Worm (Caenorhabditis elegans) whole organism, L1 larva: ENCODE data around the gene Y75B8A.10.
A peak's percentile ranks its signal among the peaks of the same experiment; 100 is the strongest.

Source experiments
- C04F5.9 ChIP-seq: sonication (generic microtip); optimal IDR thresholded peaks from 2 replicates; lab custom pipeline; 2016; ENCODE audit warnings: missing genetic modification characterization, missing compliant biosample characterization
- C16A3.4 ChIP-seq: fragments of 150-350 bp; optimal IDR thresholded peaks from 2 replicates; lab custom pipeline; 2014; ENCODE audit warnings: missing biosample characterization, missing genetic modification characterization
- C34B4.2 ChIP-seq: sonication (generic microtip); optimal IDR thresholded peaks from 2 replicates; lab custom pipeline; 2017; ENCODE audit warnings: mild to moderate bottlenecking, missing genetic modification characterization, missing compliant biosample characterization
- alr-1 ChIP-seq: fragments of 200-800 bp; sonication (Bioruptor generic); optimal IDR thresholded peaks from 2 replicates; lab custom pipeline; 2018; ENCODE audit warnings: borderline replicate concordance, mild to moderate bottlenecking, missing genetic modification characterization, missing compliant biosample characterization
- aly-2 ChIP-seq: fragments of 150-350 bp; optimal IDR thresholded peaks from 2 replicates; lab custom pipeline; 2014; ENCODE audit warnings: missing biosample characterization, missing genetic modification characterization
- ama-1 ChIP-seq: fragments of 150-350 bp; optimal IDR thresholded peaks from 2 replicates; lab custom pipeline; 2014
- blmp-1 ChIP-seq: fragments of 150-350 bp; optimal IDR thresholded peaks from 2 replicates; lab custom pipeline; 2014; ENCODE audit warnings: missing biosample characterization, missing genetic modification characterization
- ces-1 ChIP-seq: fragments of 150-350 bp; optimal IDR thresholded peaks from 2 replicates; lab custom pipeline; 2014; ENCODE audit warnings: missing biosample characterization, missing genetic modification reagents, missing genetic modification characterization
- dpl-1 ChIP-seq, 3 experiments: fragments of 150-350 bp in 2 of 3; sonication (generic microtip) in 1 of 3; optimal IDR thresholded peaks; 2 replicates each; lab custom pipeline; 2014 to 2017; ENCODE audit warnings: missing biosample characterization in 3 of 3, missing genetic modification characterization in 3 of 3, missing genetic modification reagents in 3 of 3
- dsc-1 ChIP-seq: sonication (generic microtip); optimal IDR thresholded peaks from 2 replicates; lab custom pipeline; 2016; ENCODE audit warnings: mild to moderate bottlenecking, missing genetic modification characterization, missing compliant biosample characterization
- efl-1 ChIP-seq, 4 experiments: fragments of 150-350 bp; optimal IDR thresholded peaks in 3 of 4; peaks in 1 of 4; 1 replicate in 1 of 4; 2 replicates in 3 of 4; lab custom pipeline; 2014; ENCODE audit warnings: missing biosample characterization in 2 of 4, missing genetic modification characterization in 2 of 4, missing genetic modification reagents in 2 of 4
- efl-3 ChIP-seq: fragments of 200-800 bp; sonication (Bioruptor generic); optimal IDR thresholded peaks from 2 replicates; lab custom pipeline; 2018; ENCODE audit warnings: mild to moderate bottlenecking, missing genetic modification characterization, missing compliant biosample characterization
- egl-13 ChIP-seq: sonication (generic microtip); optimal IDR thresholded peaks from 2 replicates; lab custom pipeline; 2016; ENCODE audit warnings: missing genotype, missing genetic modification reagents, missing genetic modification characterization, missing compliant biosample characterization
- egl-27 ChIP-seq, 2 experiments: fragments of 150-350 bp in 1 of 2; sonication (generic microtip); optimal IDR thresholded peaks; 3 replicates each; lab custom pipeline; 2017 to 2018; ENCODE audit warnings: missing biosample characterization in 2 of 2, missing genetic modification characterization in 2 of 2, missing genetic modification reagents in 2 of 2
- elt-3 ChIP-seq, 6 experiments: fragments of 150-350 bp in 1 of 6; sonication (generic microtip); optimal IDR thresholded peaks; 2 replicates each; lab custom pipeline; 2017 to 2018; ENCODE audit warnings: missing biosample characterization in 6 of 6, missing genetic modification characterization in 6 of 6, inconsistent platforms in 1 of 6
- fkh-10 ChIP-seq: sonication (generic microtip); optimal IDR thresholded peaks from 2 replicates; lab custom pipeline; 2017; ENCODE audit warnings: missing biosample characterization, missing genetic modification reagents, missing genetic modification characterization
- fkh-4 ChIP-seq: sonication (generic microtip); optimal IDR thresholded peaks from 2 replicates; lab custom pipeline; 2016; ENCODE audit warnings: missing compliant biosample characterization, missing genetic modification characterization, borderline replicate concordance
- fkh-8 ChIP-seq: sonication (generic microtip); optimal IDR thresholded peaks from 2 replicates; lab custom pipeline; 2016; ENCODE audit warnings: mild to moderate bottlenecking, missing genetic modification characterization, missing compliant biosample characterization
- grh-1 ChIP-seq: fragments of 200-800 bp; sonication (Bioruptor generic); IDR thresholded peaks from 2 replicates; pipeline ENCODE4 v1.3.6; 2022; ENCODE audit warnings: missing genetic modification reagents, missing genetic modification characterization, missing compliant biosample characterization
- hlh-17 ChIP-seq: fragments of 200-800 bp; sonication (Bioruptor generic); optimal IDR thresholded peaks from 2 replicates; lab custom pipeline; 2018; ENCODE audit warnings: missing genetic modification characterization, mild to moderate bottlenecking, missing compliant biosample characterization, moderate library complexity, borderline replicate concordance
- hlh-4 ChIP-seq: sonication (generic microtip); optimal IDR thresholded peaks from 2 replicates; lab custom pipeline; 2016; ENCODE audit warnings: mild to moderate bottlenecking, missing genetic modification characterization, missing compliant biosample characterization
- hpl-2 ChIP-seq: fragments of 150-350 bp; optimal IDR thresholded peaks from 2 replicates; lab custom pipeline; 2014; ENCODE audit warnings: missing biosample characterization, missing genetic modification reagents, missing genetic modification characterization
- isw-1 ChIP-seq: fragments of 200-800 bp; sonication (Bioruptor generic); IDR thresholded peaks from 2 replicates; pipeline ENCODE4 v1.3.6; 2022; ENCODE audit warnings: missing genetic modification characterization, missing compliant biosample characterization
- lin-13 ChIP-seq: fragments of 150-350 bp; optimal IDR thresholded peaks from 2 replicates; lab custom pipeline; 2014; ENCODE audit warnings: missing biosample characterization, missing genetic modification reagents, missing genetic modification characterization
- lin-35 ChIP-seq, 2 experiments: fragments of 150-350 bp; optimal IDR thresholded peaks; 2 replicates each; lab custom pipeline; 2014; ENCODE audit warnings: missing biosample characterization in 2 of 2, missing genetic modification characterization in 2 of 2, missing genetic modification reagents in 2 of 2
- mab-9 ChIP-seq: fragments of 200-800 bp; sonication (Bioruptor generic); IDR thresholded peaks from 2 replicates; pipeline ENCODE4 v1.3.6; 2022; ENCODE audit warnings: missing genetic modification reagents, missing genetic modification characterization, missing compliant biosample characterization
- mef-2 ChIP-seq: fragments of 150-350 bp; optimal IDR thresholded peaks from 2 replicates; lab custom pipeline; 2014; ENCODE audit warnings: missing biosample characterization, missing genetic modification characterization
- mep-1 ChIP-seq: fragments of 150-350 bp; optimal IDR thresholded peaks from 2 replicates; lab custom pipeline; 2014; ENCODE audit warnings: missing biosample characterization, missing genetic modification characterization
- nhr-11 ChIP-seq: fragments of 150-350 bp; optimal IDR thresholded peaks from 2 replicates; lab custom pipeline; 2014; ENCODE audit warnings: missing biosample characterization, missing genetic modification characterization
- nhr-12 ChIP-seq: sonication (generic microtip); optimal IDR thresholded peaks from 2 replicates; lab custom pipeline; 2017; ENCODE audit warnings: missing biosample characterization, missing genetic modification characterization
- nhr-237 ChIP-seq: fragments of 150-350 bp; optimal IDR thresholded peaks from 2 replicates; lab custom pipeline; 2014; ENCODE audit warnings: missing biosample characterization, missing genetic modification characterization
- nhr-28 ChIP-seq: fragments of 150-350 bp; optimal IDR thresholded peaks from 2 replicates; lab custom pipeline; 2014; ENCODE audit warnings: missing biosample characterization, missing genetic modification characterization
- nhr-47 ChIP-seq: sonication (generic microtip); optimal IDR thresholded peaks from 2 replicates; lab custom pipeline; 2016; ENCODE audit warnings: mild to moderate bottlenecking, missing genetic modification characterization, moderate library complexity, missing compliant biosample characterization
- nhr-71 ChIP-seq: sonication (generic microtip); optimal IDR thresholded peaks from 2 replicates; lab custom pipeline; 2016; ENCODE audit warnings: mild to moderate bottlenecking, missing genetic modification characterization, moderate library complexity, missing compliant biosample characterization
- nhr-77 ChIP-seq: fragments of 150-350 bp; optimal IDR thresholded peaks from 2 replicates; lab custom pipeline; 2014; ENCODE audit warnings: missing biosample characterization, missing genetic modification characterization
- nhr-84 ChIP-seq: sonication (generic microtip); optimal IDR thresholded peaks from 2 replicates; lab custom pipeline; 2017; ENCODE audit warnings: missing biosample characterization, missing genetic modification characterization
- nhr-85 ChIP-seq: sonication (generic microtip); peaks from one replicate; lab custom pipeline; 2016; ENCODE audit warnings: missing genetic modification characterization, inconsistent platforms, missing compliant biosample characterization
- nhr-90 ChIP-seq: sonication (generic microtip); optimal IDR thresholded peaks from 2 replicates; lab custom pipeline; 2016; ENCODE audit warnings: mild to moderate bottlenecking, missing genetic modification characterization, missing compliant biosample characterization; ENCODE audit not compliant: poor library complexity
- pax-3 ChIP-seq: fragments of 200-800 bp; sonication (Bioruptor generic); optimal IDR thresholded peaks from 2 replicates; lab custom pipeline; 2018; ENCODE audit warnings: mild to moderate bottlenecking, missing genetic modification characterization, moderate library complexity, missing compliant biosample characterization
- pqm-1 ChIP-seq: sonication (generic microtip); optimal IDR thresholded peaks from 3 replicates; lab custom pipeline; 2017; ENCODE audit warnings: missing biosample characterization, missing genetic modification characterization
- snpc-4 ChIP-seq: fragments of 150-350 bp; optimal IDR thresholded peaks from 2 replicates; lab custom pipeline; 2014; ENCODE audit warnings: missing biosample characterization, missing genetic modification characterization
- snu-23 ChIP-seq: sonication (generic microtip); optimal IDR thresholded peaks from 2 replicates; lab custom pipeline; 2016; ENCODE audit warnings: missing genetic modification characterization, missing compliant biosample characterization
- sptf-1 ChIP-seq: fragments of 150-350 bp; optimal IDR thresholded peaks from 2 replicates; lab custom pipeline; 2014; ENCODE audit warnings: missing biosample characterization, missing genetic modification characterization
- swsn-7 ChIP-seq: sonication (generic microtip); optimal IDR thresholded peaks from 2 replicates; lab custom pipeline; 2016; ENCODE audit warnings: missing genetic modification characterization, missing compliant biosample characterization
- tbx-2 ChIP-seq: sonication (generic microtip); optimal IDR thresholded peaks from 2 replicates; lab custom pipeline; 2016; ENCODE audit warnings: missing genetic modification characterization, missing compliant biosample characterization
- tlp-1 ChIP-seq: fragments of 150-350 bp; optimal IDR thresholded peaks from 2 replicates; lab custom pipeline; 2014; ENCODE audit warnings: missing biosample characterization, missing genetic modification characterization
- unc-130 ChIP-seq: fragments of 150-350 bp; optimal IDR thresholded peaks from 2 replicates; lab custom pipeline; 2017; ENCODE audit warnings: missing biosample characterization, missing genetic modification characterization, inconsistent platforms
- unc-62 ChIP-seq: fragments of 150-350 bp; optimal IDR thresholded peaks from 2 replicates; lab custom pipeline; 2014; ENCODE audit warnings: missing biosample characterization, missing genetic modification reagents, missing genetic modification characterization
- unc-86 ChIP-seq: sonication (generic microtip); optimal IDR thresholded peaks from 2 replicates; lab custom pipeline; 2016; ENCODE audit warnings: missing genetic modification characterization, missing compliant biosample characterization
- unc-98 ChIP-seq: fragments of 200-800 bp; sonication (Bioruptor generic); IDR thresholded peaks from 2 replicates; pipeline ENCODE4 v1.3.6; 2022; ENCODE audit warnings: missing genetic modification characterization, missing compliant biosample characterization
- xbp-1 ChIP-seq: sonication (generic microtip); optimal IDR thresholded peaks from 2 replicates; lab custom pipeline; 2016; ENCODE audit warnings: missing genetic modification characterization, missing compliant biosample characterization
- zip-4 ChIP-seq: fragments of 200-800 bp; sonication (Bioruptor generic); optimal IDR thresholded peaks from 2 replicates; lab custom pipeline; 2018; ENCODE audit warnings: mild to moderate bottlenecking, missing genetic modification characterization, moderate library complexity, missing compliant biosample characterization
- ztf-4 ChIP-seq: fragments of 150-350 bp; optimal IDR thresholded peaks from 2 replicates; lab custom pipeline; 2014; ENCODE audit warnings: missing biosample characterization, missing genetic modification characterization

The Y75B8A.10 gene

ce11 chrIII:12226089-12226682 is 43.4 kb upstream of the Y75B8A.10 start, which contains the start of the genes Y75B8A.18 and Y75B8A.19:
TSS of gene Y75B8A.18 (minus strand) at chrIII:12226230.
TSS of gene Y75B8A.19 (plus strand) at chrIII:12226632.
- TF ChIP-seq blmp-1 (tag; lab: Kevin White, UChicago) (no peak), xbp-1 (tag; lab: Kevin White, UChicago) (peak; percentile 69), dpl-1 (GFP tag; optimal IDR thresholded peaks at IDR 0.05; lab: Kevin White, UChicago) (peak; percentile 89 to 94 (median 92)), nhr-84 (tag; lab: Kevin White, UChicago) (no peak), unc-62 (GFP tag; lab: Kevin White, UChicago) (no peak), nhr-11 (tag; lab: Kevin White, UChicago) (no peak), lin-13 (no peak), nhr-12 (tag; lab: Kevin White, UChicago) (no peak), isw-1 (GFP tag; lab: Robert Waterston, UW) (peak; percentile 71), tlp-1 (tag; lab: Kevin White, UChicago) (no peak), sptf-1 (tag; lab: Kevin White, UChicago) (no peak), C16A3.4 (tag; lab: Kevin White, UChicago) (peak; percentile 71), nhr-90 (tag; lab: Kevin White, UChicago) (peak; percentile 54), fkh-8 (peak; percentile 67), ztf-4 (tag; lab: Kevin White, UChicago) (no peak), grh-1 (GFP tag; lab: Robert Waterston, UW) (no peak), snpc-4 (peak; percentile 65), elt-3 (tag; optimal IDR thresholded peaks at IDR 0.05; lab: Kevin White, UChicago) (no peak), mep-1 (peak; percentile 60), ces-1 (GFP tag; lab: Kevin White, UChicago) (no peak), snu-23 (GFP tag; lab: Kevin White, UChicago) (peak; percentile 68), pqm-1 (tag; lab: Kevin White, UChicago) (no peak), fkh-10 (peak; percentile 24), efl-1 (optimal IDR thresholded peaks at IDR 0.05; lab: Kevin White, UChicago) (peak; percentile 80 to 95), efl-1 (GFP tag; optimal IDR thresholded peaks at IDR 0.05 in 1 of 2; lab: Kevin White, UChicago) (peak; percentile 95 to 99), egl-27 (tag; optimal IDR thresholded peaks at IDR 0.05; lab: Kevin White, UChicago) (no peak), nhr-85 (no peak), unc-86 (peak; percentile 58), aly-2 (tag; lab: Kevin White, UChicago) (no peak), nhr-77 (tag; lab: Kevin White, UChicago) (no peak), ama-1 (lab: Kevin White, UChicago) (no peak), alr-1 (tag; lab: Kevin White, UChicago) (no peak), nhr-237 (tag; lab: Kevin White, UChicago) (no peak), unc-130 (tag; lab: Kevin White, UChicago) (peak; percentile 48), unc-98 (GFP tag; lab: Robert Waterston, UW) (no peak), hpl-2 (GFP tag; lab: Kevin White, UChicago) (no peak), C34B4.2 (tag; lab: Kevin White, UChicago) (no peak), swsn-7 (peak; percentile 54), lin-35 (GFP tag; optimal IDR thresholded peaks at IDR 0.05; lab: Kevin White, UChicago) (peak; percentile 94 to 97), hlh-17 (GFP tag; lab: Kevin White, UChicago) (no peak), dsc-1 (tag; lab: Kevin White, UChicago) (peak; percentile 53), pax-3 (tag; lab: Kevin White, UChicago) (peak; percentile 45), tbx-2 (tag; lab: Kevin White, UChicago) (peak; percentile 71), zip-4 (GFP tag; lab: Kevin White, UChicago) (no peak), nhr-71 (tag; lab: Kevin White, UChicago) (peak; percentile 78), C04F5.9 (tag; lab: Kevin White, UChicago) (no peak), fkh-4 (no peak), hlh-4 (tag; lab: Kevin White, UChicago) (no peak), mab-9 (GFP tag; lab: Robert Waterston, UW) (peak; percentile 49; the same call in 1 of the 2 replicates), mef-2 (tag; lab: Kevin White, UChicago) (no peak), efl-3 (GFP tag; lab: Kevin White, UChicago) (no peak), nhr-47 (tag; lab: Kevin White, UChicago) (peak; percentile 82), nhr-28 (tag; lab: Kevin White, UChicago) (no peak), egl-13 (tag; lab: Kevin White, UChicago) (peak; percentile 38)
